Fruit fly (Drosophila melanogaster) S2 (cell line): ENCODE data around the gene Pbp95.
"Not testable (repeated sequence)": the region's sequence is repeated elsewhere in the genome, so short reads cannot be mapped to it uniquely, and the experiment has no call there.

Experiments
- CG8478 ChIP-seq: fragments of >200 bp; optimal IDR thresholded peaks from 2 replicates; lab custom pipeline; 2018
- CTCF ChIP-seq, 2 experiments: fragments of >200 bp; optimal IDR thresholded peaks; 2 replicates each; lab custom pipeline; 2018

DNA sequence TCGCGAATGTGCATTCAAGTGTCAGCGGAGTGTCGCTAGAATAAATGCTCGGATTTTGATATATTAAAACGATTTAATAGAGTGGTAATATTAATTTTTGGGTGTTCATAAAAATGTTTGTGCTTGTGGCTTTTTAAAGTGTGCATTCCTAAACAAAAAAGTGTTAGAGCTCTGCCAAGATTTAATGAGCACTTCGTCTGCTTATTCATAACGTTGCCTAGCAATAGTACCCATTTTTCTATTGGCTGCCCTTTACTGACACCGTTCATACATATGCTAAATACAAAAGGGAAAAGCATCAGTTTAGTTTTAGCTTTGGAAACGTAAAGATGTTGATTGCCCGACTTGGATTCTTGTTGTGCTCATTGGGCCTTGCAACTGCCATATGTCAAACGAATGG is 35.8 kb downstream of the Pbp95 start, which contains the start of gene CG43061:
- not testable (repeated sequence) for TF ChIP-seq CG8478 (lab: Kevin White, UChicago); CTCF (optimal IDR thresholded peaks at IDR 0.05; lab: Kevin White, UChicago)
